Fruit fly (Drosophila melanogaster) whole organism, embryonic: ENCODE results near the gene STUB1.
A peak's percentile ranks its signal among the peaks of the same experiment; 100 is the strongest.

Experiments used
- BEAF-32 ChIP-seq: fragments of 200-800 bp; sonication (Bioruptor generic); optimal IDR thresholded peaks from 3 replicates; lab custom pipeline; 2017; ENCODE audit warnings: missing biosample characterization, missing genetic modification characterization, mild to moderate bottlenecking, moderate library complexity, missing genetic modification reagents
- Bgb ChIP-seq: fragments of 200-800 bp; sonication (Bioruptor generic); IDR thresholded peaks from 2 replicates; pipeline ENCODE4 v1.3.6; 2022; ENCODE audit warnings: missing biosample characterization, missing genetic modification characterization; ENCODE audit not compliant: partially characterized antibody
- Bteb2 ChIP-seq: fragments of 200-800 bp; sonication (Bioruptor generic); optimal IDR thresholded peaks from 2 replicates; lab custom pipeline; 2016; ENCODE audit warnings: missing biosample characterization, missing genetic modification characterization
- CG12659 ChIP-seq: fragments of 200-800 bp; sonication (Bioruptor generic); optimal IDR thresholded peaks from 3 replicates; lab custom pipeline; 2017; ENCODE audit warnings: mild to moderate bottlenecking, missing biosample characterization, missing genetic modification reagents, missing genetic modification characterization
- CG12769 ChIP-seq: fragments of 200-800 bp; sonication (Bioruptor generic); optimal IDR thresholded peaks from 2 replicates; lab custom pipeline; 2019; ENCODE audit warnings: missing biosample characterization, mild to moderate bottlenecking, missing genetic modification characterization, moderate library complexity
- CG13624 ChIP-seq: fragments of 200-800 bp; sonication (Bioruptor generic); optimal IDR thresholded peaks from 2 replicates; lab custom pipeline; 2016; ENCODE audit warnings: missing biosample characterization, missing genetic modification characterization
- CG14860 ChIP-seq: fragments of 200-800 bp; sonication (Bioruptor generic); IDR thresholded peaks from 3 replicates; pipeline ENCODE4 v1.3.6; 2022; ENCODE audit warnings: missing biosample characterization, missing genetic modification characterization; ENCODE audit not compliant: partially characterized antibody
- CG15514 ChIP-seq: fragments of 200-800 bp; sonication (Bioruptor generic); optimal IDR thresholded peaks from 3 replicates; lab custom pipeline; 2017; ENCODE audit warnings: missing biosample characterization, missing genetic modification characterization, mild to moderate bottlenecking, moderate library complexity, missing genetic modification reagents
- CG1603 ChIP-seq: fragments of 200-800 bp; sonication (Bioruptor generic); optimal IDR thresholded peaks from 2 replicates; lab custom pipeline; 2019; ENCODE audit warnings: missing biosample characterization, mild to moderate bottlenecking, missing genetic modification characterization, moderate library complexity
- CG16813 ChIP-seq: fragments of 200-800 bp; sonication (Bioruptor generic); IDR thresholded peaks from 3 replicates; pipeline ENCODE4 v1.3.6; 2022; ENCODE audit warnings: missing biosample characterization, missing genetic modification characterization; ENCODE audit not compliant: partially characterized antibody
- CG17186 ChIP-seq: fragments of 200-800 bp; sonication (Bioruptor generic); optimal IDR thresholded peaks from 3 replicates; lab custom pipeline; 2017; ENCODE audit warnings: missing biosample characterization, missing genetic modification reagents, missing genetic modification characterization
- CG17829 ChIP-seq: fragments of 200-800 bp; optimal IDR thresholded peaks from 2 replicates; lab custom pipeline; 2019; ENCODE audit warnings: missing biosample characterization, mild to moderate bottlenecking, missing genetic modification characterization, moderate library complexity
- CG2120 ChIP-seq: fragments of 200-800 bp; sonication (Bioruptor generic); optimal IDR thresholded peaks from 3 replicates; lab custom pipeline; 2016; ENCODE audit warnings: missing biosample characterization, missing genetic modification characterization
- CG2129 ChIP-seq: fragments of 200-800 bp; sonication (Bioruptor generic); IDR thresholded peaks from 2 replicates; pipeline ENCODE4 v1.3.6; 2022; ENCODE audit warnings: missing biosample characterization, missing genetic modification characterization; ENCODE audit not compliant: partially characterized antibody
- CG34376 ChIP-seq: fragments of 200-800 bp; sonication (Bioruptor generic); optimal IDR thresholded peaks from 2 replicates; lab custom pipeline; 2018; ENCODE audit warnings: missing biosample characterization, mild to moderate bottlenecking, missing genetic modification characterization
- CG42726 ChIP-seq: fragments of 200-800 bp; sonication (Bioruptor generic); IDR thresholded peaks from 2 replicates; pipeline ENCODE4 v1.3.6; 2022; ENCODE audit warnings: missing biosample characterization, missing genetic modification characterization; ENCODE audit not compliant: partially characterized antibody
- CG4617 ChIP-seq: fragments of 200-800 bp; sonication (Bioruptor generic); optimal IDR thresholded peaks from 3 replicates; lab custom pipeline; 2016; ENCODE audit warnings: missing biosample characterization, missing genetic modification characterization, borderline replicate concordance
- CG7963 ChIP-seq: fragments of 200-800 bp; sonication (Bioruptor generic); IDR thresholded peaks from 3 replicates; pipeline ENCODE4 v1.3.6; 2022; ENCODE audit warnings: missing biosample characterization, missing genetic modification characterization; ENCODE audit not compliant: partially characterized antibody
- CTCF ChIP-seq: fragments of 200-800 bp; sonication (Bioruptor generic); optimal IDR thresholded peaks from 2 replicates; lab custom pipeline; 2017; ENCODE audit warnings: missing biosample characterization, mild to moderate bottlenecking, missing genetic modification characterization, moderate library complexity
- Dll ChIP-seq: fragments of 200-800 bp; sonication (Bioruptor generic); IDR thresholded peaks from 4 replicates; pipeline ENCODE4 v1.3.6; 2022; ENCODE audit warnings: missing biosample characterization, missing genetic modification characterization; ENCODE audit not compliant: partially characterized antibody
- Drgx ChIP-seq: fragments of 200-800 bp; sonication (Bioruptor generic); IDR thresholded peaks from 2 replicates; pipeline ENCODE4 v1.3.6; 2022; ENCODE audit warnings: missing biosample characterization, missing genetic modification characterization
- E2f2 ChIP-seq: fragments of 200-800 bp; sonication (Bioruptor generic); IDR thresholded peaks from 2 replicates; pipeline ENCODE4 v1.3.6; 2022; ENCODE audit warnings: missing biosample characterization, missing genetic modification characterization
- ERR ChIP-seq: fragments of 200-800 bp; sonication (Bioruptor generic); optimal IDR thresholded peaks from 2 replicates; lab custom pipeline; 2016; ENCODE audit warnings: missing biosample characterization, missing genetic modification characterization
- Ets65A ChIP-seq: fragments of 200-800 bp; sonication (Bioruptor generic); peaks from one replicate; lab custom pipeline; 2016; ENCODE audit warnings: missing biosample characterization, missing genetic modification characterization
- Ets97D ChIP-seq: fragments of 200-800 bp; sonication (Bioruptor generic); optimal IDR thresholded peaks from 3 replicates; lab custom pipeline; 2016; ENCODE audit warnings: missing biosample characterization, missing genetic modification characterization
- HmgD ChIP-seq: fragments of 200-800 bp; sonication (Bioruptor generic); optimal IDR thresholded peaks from 3 replicates; lab custom pipeline; 2016; ENCODE audit warnings: missing biosample characterization, missing genetic modification characterization
- Max ChIP-seq: fragments of 200-800 bp; sonication (Bioruptor generic); optimal IDR thresholded peaks from 2 replicates; lab custom pipeline; 2016; ENCODE audit warnings: missing biosample characterization, mild to moderate bottlenecking, missing genetic modification characterization
- Myb ChIP-seq: fragments of 200-800 bp; sonication (Bioruptor generic); optimal IDR thresholded peaks from 2 replicates; lab custom pipeline; 2016; ENCODE audit warnings: missing biosample characterization, missing genetic modification characterization
- NC2β ChIP-seq: fragments of 200-800 bp; sonication (Bioruptor generic); optimal IDR thresholded peaks from 2 replicates; lab custom pipeline; 2016; ENCODE audit warnings: missing biosample characterization, missing genetic modification characterization
- Nf-YC ChIP-seq: fragments of 200-800 bp; optimal IDR thresholded peaks from 3 replicates; lab custom pipeline; 2019; ENCODE audit warnings: missing biosample characterization, mild to moderate bottlenecking, missing genetic modification characterization, moderate library complexity
- Rx ChIP-seq: fragments of 200-800 bp; sonication (Bioruptor generic); IDR thresholded peaks from 2 replicates; pipeline ENCODE4 v1.3.6; 2022; ENCODE audit warnings: missing biosample characterization, missing genetic modification characterization
- Sin3A ChIP-seq: fragments of >200 bp; optimal IDR thresholded peaks from 2 replicates; lab custom pipeline; 2018
- Sry-δ ChIP-seq: fragments of 200-800 bp; sonication (Bioruptor generic); optimal IDR thresholded peaks from 2 replicates; lab custom pipeline; 2016; ENCODE audit warnings: missing biosample characterization, missing genetic modification characterization
- YL-1 ChIP-seq: fragments of 200-800 bp; sonication (Bioruptor generic); optimal IDR thresholded peaks from 3 replicates; lab custom pipeline; 2017; ENCODE audit warnings: missing biosample characterization, mild to moderate bottlenecking, missing genetic modification characterization
- ato ChIP-seq: fragments of 200-800 bp; sonication (Bioruptor generic); IDR thresholded peaks from 2 replicates; pipeline ENCODE4 v1.3.6; 2022; ENCODE audit warnings: missing biosample characterization, missing genetic modification characterization; ENCODE audit not compliant: partially characterized antibody
- chif ChIP-seq, 2 experiments: fragments of 200-800 bp; sonication (Bioruptor generic); optimal IDR thresholded peaks; 3 replicates each; lab custom pipeline; 2016; ENCODE audit warnings: missing biosample characterization in 2 of 2, missing genetic modification characterization in 2 of 2
- ci ChIP-seq: fragments of 200-800 bp; sonication (Bioruptor generic); IDR thresholded peaks from 3 replicates; pipeline ENCODE4 v1.3.6; 2022; ENCODE audit warnings: missing biosample characterization, missing genetic modification characterization
- exex ChIP-seq: fragments of 200-800 bp; sonication (Bioruptor generic); optimal IDR thresholded peaks from 4 replicates; lab custom pipeline; 2018; ENCODE audit warnings: missing biosample characterization, mild to moderate bottlenecking, missing genetic modification characterization, moderate library complexity
- fu2 ChIP-seq: fragments of 200-800 bp; sonication (Bioruptor generic); optimal IDR thresholded peaks from 2 replicates; lab custom pipeline; 2016; ENCODE audit warnings: missing biosample characterization, missing genetic modification characterization
- lbe ChIP-seq: fragments of 200-800 bp; sonication (Bioruptor generic); optimal IDR thresholded peaks from 2 replicates; lab custom pipeline; 2016; ENCODE audit warnings: missing biosample characterization, mild to moderate bottlenecking, missing genetic modification characterization
- luna ChIP-seq: fragments of 200-800 bp; sonication (Bioruptor generic); optimal IDR thresholded peaks from 2 replicates; lab custom pipeline; 2016; ENCODE audit warnings: missing biosample characterization, missing genetic modification characterization
- mld ChIP-seq: fragments of 200-800 bp; sonication (Bioruptor generic); IDR thresholded peaks from 3 replicates; pipeline ENCODE4 v1.3.6; 2022; ENCODE audit warnings: missing biosample characterization, missing genetic modification characterization; ENCODE audit not compliant: partially characterized antibody
- nerfin-2 ChIP-seq: fragments of 200-800 bp; sonication (Bioruptor generic); IDR thresholded peaks from 2 replicates; pipeline ENCODE4 v1.3.6; 2022; ENCODE audit warnings: missing biosample characterization, missing genetic modification characterization; ENCODE audit not compliant: partially characterized antibody
- psq ChIP-seq: fragments of 200-800 bp; sonication (Bioruptor generic); optimal IDR thresholded peaks from 2 replicates; lab custom pipeline; 2017; ENCODE audit warnings: missing biosample characterization, missing genetic modification characterization
- sim ChIP-seq: fragments of 200-800 bp; sonication (Bioruptor generic); IDR thresholded peaks from 2 replicates; pipeline ENCODE4 v1.3.6; 2022; ENCODE audit warnings: missing biosample characterization, missing genetic modification characterization
- sna ChIP-seq: fragments of 200-800 bp; sonication (Bioruptor generic); IDR thresholded peaks from 2 replicates; pipeline ENCODE4 v1.3.6; 2022; ENCODE audit warnings: missing biosample characterization, missing genetic modification characterization; ENCODE audit not compliant: partially characterized antibody
- stwl ChIP-seq: fragments of 200-800 bp; sonication (Bioruptor generic); optimal IDR thresholded peaks from 3 replicates; lab custom pipeline; 2018; ENCODE audit warnings: missing biosample characterization, mild to moderate bottlenecking, missing genetic modification characterization, moderate library complexity
- sug ChIP-seq: fragments of 200-800 bp; optimal IDR thresholded peaks from 2 replicates; lab custom pipeline; 2019; ENCODE audit warnings: missing biosample characterization, mild to moderate bottlenecking, missing genetic modification characterization, moderate library complexity
- tgo ChIP-seq: fragments of 200-800 bp; sonication (Bioruptor generic); IDR thresholded peaks from 3 replicates; pipeline ENCODE4 v1.3.6; 2022; ENCODE audit warnings: missing biosample characterization, missing genetic modification characterization
- tll ChIP-seq, 2 experiments: fragments of 200-800 bp in 1 of 2; fragments of >200 bp in 1 of 2; sonication (Bioruptor generic) in 1 of 2; optimal IDR thresholded peaks; 2 replicates each; lab custom pipeline; 2017 to 2019; ENCODE audit warnings: missing biosample characterization in 2 of 2, missing genetic modification characterization in 2 of 2, mild to moderate bottlenecking in 1 of 2, moderate library complexity in 1 of 2

The STUB1 gene

DNA sequence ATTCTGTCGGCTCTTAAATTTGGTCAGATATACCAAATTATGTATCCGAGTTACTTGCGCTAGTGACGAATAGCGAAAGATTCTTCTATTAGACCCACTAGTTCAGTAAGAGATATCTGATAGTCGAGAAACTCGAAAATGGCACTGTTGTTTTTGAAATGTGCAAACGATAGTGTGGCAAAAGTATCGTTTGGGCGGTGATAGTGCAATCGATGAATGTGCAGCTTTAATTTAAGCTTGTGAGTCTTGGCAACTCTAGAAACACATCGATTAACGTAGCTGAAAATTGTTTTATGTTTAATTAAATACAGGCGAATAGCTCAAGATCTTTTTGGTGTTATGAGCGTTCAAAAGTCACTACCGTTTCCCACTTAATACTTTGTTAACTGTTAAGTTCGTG, at the start of gene STUB1:
Gene STUB1 (plus strand): TSS at position 232 of the 400 bp plus-strand sequence.
- TF ChIP-seq YL-1 (GFP tag; lab: Kevin White, UChicago) (peak; percentile 43), CG34376 (GFP tag; lab: Kevin White, UChicago) (peak; percentile 7), Sry-δ (GFP tag; lab: Kevin White, UChicago) (peak; percentile 89), NC2β (GFP tag; lab: Kevin White, UChicago) (no peak), CG7963 (GFP tag; lab: Robert Waterston, UW) (peak; percentile 99), Bteb2 (GFP tag; lab: Kevin White, UChicago) (peak; percentile 2), Max (GFP tag; lab: Kevin White, UChicago) (no peak), CG17186 (peak; percentile 63), mld (GFP tag; lab: Robert Waterston, UW) (peak; percentile 98), HmgD (GFP tag; lab: Kevin White, UChicago) (peak; percentile 29), Ets97D (GFP tag; lab: Kevin White, UChicago) (peak; percentile 42), CG42726 (GFP tag; lab: Robert Waterston, UW) (peak; percentile 98), CG14860 (GFP tag; lab: Robert Waterston, UW) (peak; percentile 99), Sin3A (lab: Kevin White, UChicago) (peak; percentile 7), BEAF-32 (GFP tag; lab: Kevin White, UChicago) (peak; percentile 94), CG17829 (no peak), Nf-YC (tag; lab: Kevin White, UChicago) (no peak), ERR (GFP tag; lab: Kevin White, UChicago) (peak; percentile 19), CG12659 (GFP tag; lab: Kevin White, UChicago) (peak; percentile 66), tll (GFP tag; optimal IDR thresholded peaks at IDR 0.05; lab: Kevin White, UChicago) (no peak), tgo (GFP tag; lab: Robert Waterston, UW) (no peak), lbe (GFP tag; lab: Kevin White, UChicago) (no peak), CG16813 (peak; percentile 93), ato (GFP tag; lab: Robert Waterston, UW) (peak; percentile 93), chif (GFP tag; optimal IDR thresholded peaks at IDR 0.05; lab: Kevin White, UChicago) (no peak), ci (no peak; the same call in 2 of the 3 replicates), stwl (tag; lab: Kevin White, UChicago) (peak; percentile 53), Myb (peak; percentile 81), CG2120 (peak; percentile 54), psq (no peak), Drgx (GFP tag; lab: Robert Waterston, UW) (no peak), E2f2 (GFP tag; lab: Robert Waterston, UW) (peak; percentile 87), exex (tag; lab: Kevin White, UChicago) (peak; percentile 24), CG12769 (tag; lab: Kevin White, UChicago) (no peak), CG4617 (peak; percentile 74), sug (peak; percentile 35), Dll (GFP tag; lab: Robert Waterston, UW) (peak; percentile 95), fu2 (GFP tag; lab: Kevin White, UChicago) (peak; percentile 27), CG1603 (tag; lab: Kevin White, UChicago) (peak; percentile 88), nerfin-2 (peak; percentile 97), CG2129 (peak; percentile 48), sim (no peak), CG15514 (GFP tag; lab: Kevin White, UChicago) (peak; percentile 67), luna (GFP tag; lab: Kevin White, UChicago) (peak; percentile 3), sna (GFP tag; lab: Robert Waterston, UW) (peak; percentile 96), Bgb (GFP tag; lab: Robert Waterston, UW) (peak; percentile 100), Rx (GFP tag; lab: Robert Waterston, UW) (no peak), CTCF (no peak), CG13624 (GFP tag; lab: Kevin White, UChicago) (peak; percentile 52), Ets65A (GFP tag; lab: Kevin White, UChicago) (peak; percentile 25)
